Worm (Caenorhabditis elegans) whole organism, L2 larva: Measurements from ENCODE around the gene K02C4.5.

Experiments
- C34F6.9 ChIP-seq: fragments of 150-350 bp; optimal IDR thresholded peaks from 2 replicates; lab custom pipeline; 2014; ENCODE audit warnings: missing biosample characterization, missing genetic modification characterization
- F13H6.1 ChIP-seq: sonication (generic microtip); optimal IDR thresholded peaks from 2 replicates; lab custom pipeline; 2016; ENCODE audit warnings: missing genetic modification characterization, missing compliant biosample characterization
- R02D3.7 ChIP-seq: fragments of 150-350 bp; optimal IDR thresholded peaks from 2 replicates; lab custom pipeline; 2014; ENCODE audit warnings: missing biosample characterization, missing genetic modification characterization
- Y55F3AM.14 ChIP-seq: fragments of 200-800 bp; sonication (Bioruptor generic); optimal IDR thresholded peaks from 2 replicates; lab custom pipeline; 2018; ENCODE audit warnings: mild to moderate bottlenecking, missing genetic modification characterization, missing compliant biosample characterization
- ZK546.5 ChIP-seq: sonication (generic microtip); optimal IDR thresholded peaks from 2 replicates; lab custom pipeline; 2017; ENCODE audit warnings: missing biosample characterization, missing genetic modification characterization
- alr-1 ChIP-seq: fragments of 150-350 bp; optimal IDR thresholded peaks from 2 replicates; lab custom pipeline; 2014; ENCODE audit warnings: missing biosample characterization, missing genetic modification characterization
- aly-2 ChIP-seq: fragments of 150-350 bp; optimal IDR thresholded peaks from 2 replicates; lab custom pipeline; 2014; ENCODE audit warnings: missing biosample characterization, missing genetic modification characterization
- blmp-1 ChIP-seq: sonication (generic microtip); optimal IDR thresholded peaks from 2 replicates; lab custom pipeline; 2017; ENCODE audit warnings: missing genetic modification characterization, mild to moderate bottlenecking, missing compliant biosample characterization, antibody characterized with exemption, moderate library complexity; ENCODE audit not compliant: insufficient read depth
- ceh-16 ChIP-seq: fragments of 150-350 bp; optimal IDR thresholded peaks from 2 replicates; lab custom pipeline; 2014; ENCODE audit warnings: missing biosample characterization, missing genetic modification characterization
- ceh-82 ChIP-seq: fragments of 150-350 bp; optimal IDR thresholded peaks from 2 replicates; lab custom pipeline; 2014; ENCODE audit warnings: missing biosample characterization, missing genetic modification characterization
- crh-2 ChIP-seq: sonication (generic microtip); optimal IDR thresholded peaks from 2 replicates; lab custom pipeline; 2017; ENCODE audit warnings: missing biosample characterization, missing genetic modification characterization
- dmd-4 ChIP-seq: sonication (generic microtip); optimal IDR thresholded peaks from 2 replicates; lab custom pipeline; 2017; ENCODE audit warnings: missing biosample characterization, missing genetic modification characterization
- egl-27 ChIP-seq: sonication (generic microtip); optimal IDR thresholded peaks from 3 replicates; lab custom pipeline; 2017; ENCODE audit warnings: missing biosample characterization, missing genetic modification reagents, missing genetic modification characterization
- elt-3 ChIP-seq: sonication (generic microtip); optimal IDR thresholded peaks from 2 replicates; lab custom pipeline; 2017; ENCODE audit warnings: missing biosample characterization, missing genetic modification characterization
- fos-1 ChIP-seq: fragments of 150-350 bp; optimal IDR thresholded peaks from 2 replicates; lab custom pipeline; 2014; ENCODE audit warnings: missing biosample characterization, missing genetic modification characterization
- gmeb-1 ChIP-seq: fragments of 150-350 bp; optimal IDR thresholded peaks from 2 replicates; lab custom pipeline; 2014; ENCODE audit warnings: missing biosample characterization, missing genetic modification characterization
- lin-11 ChIP-seq: fragments of 150-350 bp; sonication (generic microtip); optimal IDR thresholded peaks from 2 replicates; lab custom pipeline; 2014; ENCODE audit warnings: missing biosample characterization, missing genetic modification characterization, inconsistent platforms, mixed read lengths
- lin-39 ChIP-seq: fragments of 150-350 bp; optimal IDR thresholded peaks from 2 replicates; lab custom pipeline; 2014; ENCODE audit warnings: missing biosample characterization, missing genetic modification reagents, missing genetic modification characterization
- lsy-2 ChIP-seq, 2 experiments: fragments of 150-350 bp in 1 of 2; sonication (generic microtip) in 1 of 2; optimal IDR thresholded peaks; 2 replicates each; lab custom pipeline; 2014 to 2017; ENCODE audit warnings: missing biosample characterization in 2 of 2, missing genetic modification characterization in 2 of 2
- mbf-1 ChIP-seq: sonication (generic microtip); optimal IDR thresholded peaks from 2 replicates; lab custom pipeline; 2017; ENCODE audit warnings: missing biosample characterization, missing genetic modification characterization
- nhr-11 ChIP-seq: fragments of 150-350 bp; optimal IDR thresholded peaks from 2 replicates; lab custom pipeline; 2014; ENCODE audit warnings: missing biosample characterization, missing genetic modification characterization
- nhr-12 ChIP-seq: fragments of 150-350 bp; optimal IDR thresholded peaks from 2 replicates; lab custom pipeline; 2014; ENCODE audit warnings: missing biosample characterization, missing genetic modification characterization
- nhr-129 ChIP-seq: fragments of 150-350 bp; optimal IDR thresholded peaks from 2 replicates; lab custom pipeline; 2014; ENCODE audit warnings: missing biosample characterization, missing genetic modification characterization
- nhr-21 ChIP-seq: fragments of 150-350 bp; optimal IDR thresholded peaks from 2 replicates; lab custom pipeline; 2014; ENCODE audit warnings: missing biosample characterization, missing genetic modification characterization
- nhr-23 ChIP-seq: fragments of 150-350 bp; optimal IDR thresholded peaks from 2 replicates; lab custom pipeline; 2014; ENCODE audit warnings: missing biosample characterization, missing genetic modification reagents, missing genetic modification characterization
- nhr-237 ChIP-seq: fragments of 150-350 bp; optimal IDR thresholded peaks from 2 replicates; lab custom pipeline; 2014; ENCODE audit warnings: missing biosample characterization, missing genetic modification characterization
- nhr-25 ChIP-seq: fragments of 150-350 bp; sonication (generic microtip); optimal IDR thresholded peaks from 3 replicates; lab custom pipeline; 2014; ENCODE audit warnings: missing biosample characterization, missing genetic modification characterization
- nhr-6 ChIP-seq: fragments of 150-350 bp; optimal IDR thresholded peaks from 2 replicates; lab custom pipeline; 2014; ENCODE audit warnings: missing biosample characterization, missing genetic modification characterization
- nhr-77 ChIP-seq: fragments of 150-350 bp; optimal IDR thresholded peaks from 2 replicates; lab custom pipeline; 2014; ENCODE audit warnings: missing biosample characterization, missing genetic modification characterization
- peb-1 ChIP-seq: fragments of 150-350 bp; optimal IDR thresholded peaks from 2 replicates; lab custom pipeline; 2014; ENCODE audit warnings: missing biosample characterization, missing genetic modification characterization
- sem-4 ChIP-seq: fragments of 150-350 bp; optimal IDR thresholded peaks from 2 replicates; lab custom pipeline; 2014; ENCODE audit warnings: missing biosample characterization, missing genetic modification reagents, missing genetic modification characterization
- skn-1 ChIP-seq: sonication (generic microtip); optimal IDR thresholded peaks from 2 replicates; lab custom pipeline; 2017; ENCODE audit warnings: missing biosample characterization, missing genetic modification characterization
- sma-3 ChIP-seq: sonication (generic microtip); optimal IDR thresholded peaks from 2 replicates; lab custom pipeline; 2016; ENCODE audit warnings: missing genetic modification reagents, missing genetic modification characterization, missing compliant biosample characterization
- sma-9 ChIP-seq, 2 experiments: fragments of 150-350 bp in 1 of 2; sonication (generic microtip) in 1 of 2; optimal IDR thresholded peaks; 2 replicates each; lab custom pipeline; 2014 to 2016; ENCODE audit warnings: missing genetic modification characterization in 2 of 2, mild to moderate bottlenecking in 1 of 2, missing biosample characterization in 1 of 2, missing compliant biosample characterization in 1 of 2, missing genetic modification reagents in 1 of 2, moderate library complexity in 1 of 2
- snpc-4 ChIP-seq: fragments of 150-350 bp; optimal IDR thresholded peaks from 2 replicates; lab custom pipeline; 2014; ENCODE audit warnings: missing biosample characterization, missing genetic modification characterization
- unc-39 ChIP-seq: fragments of 150-350 bp; optimal IDR thresholded peaks from 2 replicates; lab custom pipeline; 2014; ENCODE audit warnings: missing biosample characterization, missing genetic modification characterization
- unc-62 ChIP-seq: fragments of 150-350 bp; optimal IDR thresholded peaks from 2 replicates; lab custom pipeline; 2014; ENCODE audit warnings: missing biosample characterization, missing genetic modification reagents, missing genetic modification characterization
- ztf-11 ChIP-seq: sonication (generic microtip); optimal IDR thresholded peaks from 2 replicates; lab custom pipeline; 2017; ENCODE audit warnings: missing biosample characterization, missing genetic modification characterization
- ztf-4 ChIP-seq: fragments of 150-350 bp; optimal IDR thresholded peaks from 2 replicates; lab custom pipeline; 2014; ENCODE audit warnings: missing biosample characterization, missing genetic modification characterization

The K02C4.5 gene

ce11 chrII:8051330-8051729 lies 26.9 kb upstream of the K02C4.5 start:
- no peak for TF ChIP-seq egl-27
- no peak for TF ChIP-seq dmd-4
- no peak for TF ChIP-seq nhr-129 (tag; lab: Kevin White, UChicago)
- TF ChIP-seq sma-3: no peak
- TF ChIP-seq sem-4 (tag; lab: Kevin White, UChicago): no peak
- no peak for TF ChIP-seq sma-9 (GFP tag; optimal IDR thresholded peaks at IDR 0.05; lab: Kevin White, UChicago)
- TF ChIP-seq sma-9 (tag; optimal IDR thresholded peaks at IDR 0.05; lab: Kevin White, UChicago): no peak
- TF ChIP-seq gmeb-1 (tag; lab: Kevin White, UChicago): no peak
- TF ChIP-seq Y55F3AM.14 (GFP tag; lab: Kevin White, UChicago): no peak
- no peak for TF ChIP-seq lin-11 (tag; lab: Kevin White, UChicago)
- no peak for TF ChIP-seq elt-3 (tag; lab: Kevin White, UChicago)
- TF ChIP-seq F13H6.1 (tag; lab: Kevin White, UChicago): no peak
- no peak for TF ChIP-seq nhr-237 (tag; lab: Kevin White, UChicago)

- TF ChIP-seq blmp-1 (tag; lab: Kevin White, UChicago): no peak
These were observed 26.1 kb upstream of the K02C4.5 start for ce11 chrII:8052172-8052571.

ce11 chrII:8052850-8053249 lies 25.4 kb upstream of the K02C4.5 start, which contains the start of gene T05H10.4:
Gene T05H10.4, plus strand, starts transcription at chrII:8053150.
- TF ChIP-seq nhr-21 (tag; lab: Kevin White, UChicago) (no peak), Y55F3AM.14 (GFP tag; lab: Kevin White, UChicago) (no peak), ceh-82 (tag; lab: Kevin White, UChicago) (no peak), R02D3.7 (no peak), ZK546.5 (tag; lab: Kevin White, UChicago) (no peak), peb-1 (tag; lab: Kevin White, UChicago) (no peak), snpc-4 (tag; lab: Kevin White, UChicago) (no peak), alr-1 (no peak), nhr-6 (tag; lab: Kevin White, UChicago) (no peak), ztf-4 (tag; lab: Kevin White, UChicago) (no peak), crh-2 (tag; lab: Kevin White, UChicago) (no peak), unc-62 (GFP tag; lab: Kevin White, UChicago) (no peak), sma-9 (GFP tag; optimal IDR thresholded peaks at IDR 0.05; lab: Kevin White, UChicago) (no peak), sma-9 (tag; optimal IDR thresholded peaks at IDR 0.05; lab: Kevin White, UChicago) (no peak)

- no peak for TF ChIP-seq sem-4 (tag; lab: Kevin White, UChicago)
- TF ChIP-seq mbf-1 (tag; lab: Kevin White, UChicago): no peak
- TF ChIP-seq nhr-129 (tag; lab: Kevin White, UChicago): no peak
- no peak for TF ChIP-seq sma-3
- no peak for TF ChIP-seq unc-62 (GFP tag; lab: Kevin White, UChicago)
- TF ChIP-seq C34F6.9 (tag; lab: Kevin White, UChicago): no peak
- TF ChIP-seq ztf-4 (tag; lab: Kevin White, UChicago): no peak
- no peak for TF ChIP-seq nhr-25 (tag; lab: Kevin White, UChicago)
- TF ChIP-seq ztf-11: no peak
- TF ChIP-seq lin-39 (tag; lab: Kevin White, UChicago): no peak
- no peak for TF ChIP-seq ZK546.5 (tag; lab: Kevin White, UChicago)
- no peak for TF ChIP-seq nhr-21 (tag; lab: Kevin White, UChicago)
- TF ChIP-seq nhr-11 (tag; lab: Kevin White, UChicago): no peak
- TF ChIP-seq ceh-16: no peak
- no peak for TF ChIP-seq nhr-77 (tag; lab: Kevin White, UChicago)
- no peak for TF ChIP-seq blmp-1 (tag; lab: Kevin White, UChicago)
- TF ChIP-seq lsy-2 (tag; optimal IDR thresholded peaks at IDR 0.05; lab: Kevin White, UChicago): no peak
- TF ChIP-seq skn-1 (tag; lab: Kevin White, UChicago): no peak
- TF ChIP-seq ceh-82 (tag; lab: Kevin White, UChicago): no peak
- TF ChIP-seq R02D3.7: no peak
These were observed 20.3 kb upstream of the K02C4.5 start for ce11 chrII:8057911-8058310.

ce11 chrII:8058769-8059168 lies 19.5 kb upstream of the K02C4.5 start, which contains the start of gene T05H10.8:
Gene T05H10.8, plus strand, starts transcription at chrII:8059069.
- no peak for TF ChIP-seq unc-39 (tag; lab: Kevin White, UChicago)
- TF ChIP-seq gmeb-1 (tag; lab: Kevin White, UChicago): no peak
- no peak for TF ChIP-seq ceh-82 (tag; lab: Kevin White, UChicago)
- TF ChIP-seq skn-1 (tag; lab: Kevin White, UChicago): no peak
- TF ChIP-seq nhr-12 (tag; lab: Kevin White, UChicago): no peak
- no peak for TF ChIP-seq dmd-4
- no peak for TF ChIP-seq ztf-11
- no peak for TF ChIP-seq nhr-21 (tag; lab: Kevin White, UChicago)
- TF ChIP-seq aly-2 (tag; lab: Kevin White, UChicago): no peak
- no peak for TF ChIP-seq lin-11 (tag; lab: Kevin White, UChicago)
- TF ChIP-seq alr-1: no peak
- TF ChIP-seq sma-9 (GFP tag; optimal IDR thresholded peaks at IDR 0.05; lab: Kevin White, UChicago): no peak
- TF ChIP-seq sma-9 (tag; optimal IDR thresholded peaks at IDR 0.05; lab: Kevin White, UChicago): no peak
- TF ChIP-seq sma-3: no peak
- no peak for TF ChIP-seq nhr-23 (tag; lab: Kevin White, UChicago)
- TF ChIP-seq fos-1: no peak
- TF ChIP-seq snpc-4 (tag; lab: Kevin White, UChicago): no peak
- no peak for TF ChIP-seq mbf-1 (tag; lab: Kevin White, UChicago)
- TF ChIP-seq, all 48 proteins: peak for 0
